Worm (Caenorhabditis elegans) whole organism, late embryonic: ENCODE data around the gene D2023.1.

Experiments used
- C08G9.2 ChIP-seq: sonication (generic microtip); optimal IDR thresholded peaks from 2 replicates; lab custom pipeline; 2016; ENCODE audit warnings: mild to moderate bottlenecking, missing genetic modification characterization, moderate library complexity, missing compliant biosample characterization
- F13H6.1 ChIP-seq: sonication (generic microtip); optimal IDR thresholded peaks from 2 replicates; lab custom pipeline; 2016; ENCODE audit warnings: missing genetic modification characterization, missing compliant biosample characterization
- K02D7.2 ChIP-seq: sonication (generic microtip); optimal IDR thresholded peaks from 2 replicates; lab custom pipeline; 2017; ENCODE audit warnings: mild to moderate bottlenecking, missing genetic modification characterization, missing compliant biosample characterization
- Y22D7AL.16 ChIP-seq: sonication (generic microtip); optimal IDR thresholded peaks from 2 replicates; lab custom pipeline; 2016; ENCODE audit warnings: missing genetic modification characterization, missing compliant biosample characterization
- ceh-14 ChIP-seq: sonication (generic microtip); optimal IDR thresholded peaks from 2 replicates; lab custom pipeline; 2016; ENCODE audit warnings: missing genotype, missing genetic modification characterization, missing compliant biosample characterization
- ceh-18 ChIP-seq: sonication (generic microtip); optimal IDR thresholded peaks from 2 replicates; lab custom pipeline; 2016; ENCODE audit warnings: missing genetic modification characterization, missing compliant biosample characterization
- ceh-22 ChIP-seq: sonication (generic microtip); optimal IDR thresholded peaks from 2 replicates; lab custom pipeline; 2017; ENCODE audit warnings: missing biosample characterization, missing genetic modification characterization
- ceh-24 ChIP-seq: sonication (generic microtip); optimal IDR thresholded peaks from 2 replicates; lab custom pipeline; 2016; ENCODE audit warnings: mild to moderate bottlenecking, missing genetic modification characterization, missing compliant biosample characterization
- ceh-30 ChIP-seq: fragments of 150-350 bp; optimal IDR thresholded peaks from 2 replicates; lab custom pipeline; 2014; ENCODE audit warnings: missing biosample characterization, missing genetic modification characterization
- ceh-31 ChIP-seq: sonication (generic microtip); optimal IDR thresholded peaks from 2 replicates; lab custom pipeline; 2016; ENCODE audit warnings: missing genetic modification characterization, missing compliant biosample characterization
- ceh-9 ChIP-seq: sonication (generic microtip); optimal IDR thresholded peaks from 2 replicates; lab custom pipeline; 2016; ENCODE audit warnings: mild to moderate bottlenecking, missing genetic modification characterization, inconsistent platforms, missing compliant biosample characterization
- dmd-4 ChIP-seq: sonication (generic microtip); optimal IDR thresholded peaks from 2 replicates; lab custom pipeline; 2016; ENCODE audit warnings: borderline replicate concordance, missing genetic modification characterization, missing compliant biosample characterization
- elt-2 ChIP-seq: sonication (generic microtip); optimal IDR thresholded peaks from 2 replicates; lab custom pipeline; 2016; ENCODE audit warnings: missing genetic modification reagents, missing genetic modification characterization, missing compliant biosample characterization
- ets-4 ChIP-seq: sonication (generic microtip); optimal IDR thresholded peaks from 2 replicates; lab custom pipeline; 2016; ENCODE audit warnings: missing genetic modification characterization, missing compliant biosample characterization
- fax-1 ChIP-seq: sonication (generic microtip); optimal IDR thresholded peaks from 2 replicates; lab custom pipeline; 2016; ENCODE audit warnings: missing genotype, missing genetic modification characterization, missing compliant biosample characterization
- hlh-13 ChIP-seq: fragments of 200-800 bp; sonication (Bioruptor generic); optimal IDR thresholded peaks from 2 replicates; lab custom pipeline; 2018; ENCODE audit warnings: mild to moderate bottlenecking, missing genetic modification characterization, missing compliant biosample characterization
- hlh-6 ChIP-seq: sonication (generic microtip); optimal IDR thresholded peaks from 2 replicates; lab custom pipeline; 2016; ENCODE audit warnings: missing genotype, missing genetic modification characterization, missing compliant biosample characterization
- lim-6 ChIP-seq: sonication (generic microtip); optimal IDR thresholded peaks from 2 replicates; lab custom pipeline; 2016; ENCODE audit warnings: missing genetic modification characterization, missing compliant biosample characterization
- lin-11 ChIP-seq: fragments of 200-800 bp; sonication (Bioruptor generic); optimal IDR thresholded peaks from 2 replicates; lab custom pipeline; 2018; ENCODE audit warnings: mild to moderate bottlenecking, missing genetic modification characterization, missing compliant biosample characterization
- mec-3 ChIP-seq: sonication (generic microtip); optimal IDR thresholded peaks from 2 replicates; lab custom pipeline; 2016; ENCODE audit warnings: borderline replicate concordance, missing genetic modification characterization, missing compliant biosample characterization
- nhr-232 ChIP-seq: sonication (generic microtip); optimal IDR thresholded peaks from 2 replicates; lab custom pipeline; 2016; ENCODE audit warnings: missing genetic modification characterization, missing compliant biosample characterization
- odd-2 ChIP-seq: sonication (generic microtip); optimal IDR thresholded peaks from 2 replicates; lab custom pipeline; 2017; ENCODE audit warnings: antibody characterized with exemption, mild to moderate bottlenecking, missing genetic modification characterization, missing compliant biosample characterization
- pag-3 ChIP-seq: sonication (generic microtip); optimal IDR thresholded peaks from 2 replicates; lab custom pipeline; 2016; ENCODE audit warnings: missing compliant biosample characterization, missing genetic modification characterization, borderline replicate concordance
- pat-9 ChIP-seq: fragments of 200-800 bp; sonication (Bioruptor generic); optimal IDR thresholded peaks from 2 replicates; lab custom pipeline; 2018; ENCODE audit warnings: mild to moderate bottlenecking, missing genetic modification characterization, moderate library complexity, missing compliant biosample characterization
- pax-1 ChIP-seq: fragments of 150-350 bp; optimal IDR thresholded peaks from 2 replicates; lab custom pipeline; 2014; ENCODE audit warnings: missing biosample characterization, missing genetic modification characterization
- pha-4 ChIP-seq: fragments of 150-350 bp; optimal IDR thresholded peaks from 2 replicates; lab custom pipeline; 2018; ENCODE audit warnings: missing biosample characterization, missing genetic modification reagents, missing genetic modification characterization
- pqm-1 ChIP-seq: sonication (generic microtip); optimal IDR thresholded peaks from 2 replicates; lab custom pipeline; 2016; ENCODE audit warnings: missing genetic modification characterization, missing compliant biosample characterization
- pros-1 ChIP-seq: fragments of 150-350 bp; optimal IDR thresholded peaks from 2 replicates; lab custom pipeline; 2014; ENCODE audit warnings: missing biosample characterization, missing genetic modification reagents, missing genetic modification characterization
- ref-2 ChIP-seq: sonication (generic microtip); optimal IDR thresholded peaks from 2 replicates; lab custom pipeline; 2016; ENCODE audit warnings: missing genetic modification characterization, missing compliant biosample characterization
- sox-2 ChIP-seq: fragments of 200-800 bp; sonication (Bioruptor generic); IDR thresholded peaks from 2 replicates; pipeline ENCODE4 v1.3.6; 2022; ENCODE audit warnings: missing genetic modification reagents, missing genetic modification characterization, missing compliant biosample characterization
- syd-9 ChIP-seq: sonication (generic microtip); optimal IDR thresholded peaks from 2 replicates; lab custom pipeline; 2016; ENCODE audit warnings: mild to moderate bottlenecking, missing genetic modification characterization, moderate library complexity, missing compliant biosample characterization
- tbx-7 ChIP-seq: sonication (generic microtip); optimal IDR thresholded peaks from 2 replicates; lab custom pipeline; 2016; ENCODE audit warnings: missing genotype, missing genetic modification characterization, missing compliant biosample characterization
- ttx-3 ChIP-seq: sonication (generic microtip); optimal IDR thresholded peaks from 2 replicates; lab custom pipeline; 2016; ENCODE audit warnings: missing genetic modification reagents, missing genetic modification characterization, missing compliant biosample characterization
- unc-55 ChIP-seq: sonication (generic microtip); optimal IDR thresholded peaks from 2 replicates; lab custom pipeline; 2017; ENCODE audit warnings: missing biosample characterization, missing genetic modification reagents, missing genetic modification characterization
- unc-86 ChIP-seq: sonication (generic microtip); optimal IDR thresholded peaks from 2 replicates; lab custom pipeline; 2016; ENCODE audit warnings: missing genetic modification characterization, missing compliant biosample characterization
- zip-5 ChIP-seq: sonication (generic microtip); optimal IDR thresholded peaks from 2 replicates; lab custom pipeline; 2016; ENCODE audit warnings: missing genetic modification characterization, missing compliant biosample characterization

Gene D2023.1

DNA sequence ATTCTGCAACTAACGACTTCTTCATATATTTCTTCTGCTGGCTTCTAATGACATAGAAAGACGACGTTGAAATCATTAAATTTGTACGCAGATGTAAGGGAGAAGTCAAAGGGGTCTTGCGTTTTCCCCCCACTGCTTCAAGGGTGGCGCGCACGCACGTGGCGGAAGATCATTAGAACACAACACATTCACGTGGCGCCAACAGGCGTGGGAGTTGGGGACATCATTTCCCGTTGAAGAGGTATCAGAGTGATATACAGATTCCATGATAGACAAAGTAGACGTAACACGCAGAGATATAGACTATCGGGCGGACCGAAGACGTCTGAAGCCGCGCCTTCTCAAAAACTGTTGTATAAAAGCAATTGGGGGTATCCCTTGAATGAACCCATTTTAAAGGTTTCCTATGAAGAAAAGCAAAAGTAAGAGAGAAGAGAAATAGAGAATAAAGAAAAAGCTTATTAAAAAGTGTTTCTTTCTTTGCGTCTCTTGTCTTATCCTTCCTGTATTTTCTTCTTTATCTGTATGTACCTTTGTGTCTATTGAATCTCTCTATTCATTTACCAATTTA, 10.0 kb downstream of the D2023.1 start:
- no peak for TF ChIP-seq hlh-13
- no peak for TF ChIP-seq ttx-3
- TF ChIP-seq ref-2 (tag; lab: Kevin White, UChicago): peak; percentile 3
- peak; percentile 20 for TF ChIP-seq ceh-18 (tag; lab: Kevin White, UChicago)
- peak; percentile 27 for TF ChIP-seq F13H6.1 (tag; lab: Kevin White, UChicago)

DNA sequence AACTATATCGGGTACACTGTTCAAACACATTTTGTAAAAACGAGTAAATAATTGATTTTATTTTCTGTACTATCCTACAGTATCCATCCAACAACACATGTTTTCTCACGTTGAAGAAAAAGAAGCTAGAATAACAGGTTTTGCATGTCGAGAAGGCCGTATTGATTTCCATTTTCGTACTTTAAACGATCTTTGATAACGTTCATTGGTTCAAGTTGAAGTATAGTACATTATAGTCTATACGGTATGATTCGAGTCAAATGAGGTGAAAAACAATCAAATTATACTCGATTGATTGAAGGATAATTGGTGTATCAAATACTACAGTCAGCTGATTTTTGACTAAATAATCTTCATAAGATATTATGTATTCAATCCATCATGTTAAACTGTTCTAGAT, 11.1 kb downstream of the D2023.1 start:
- TF ChIP-seq Y22D7AL.16 (no peak), pha-4 (tag; lab: Kevin White, UChicago) (no peak), ceh-9 (tag; lab: Kevin White, UChicago) (no peak), syd-9 (tag; lab: Kevin White, UChicago) (no peak), ceh-30 (tag; lab: Kevin White, UChicago) (no peak), ceh-24 (no peak), pag-3 (tag; lab: Kevin White, UChicago) (no peak), zip-5 (tag; lab: Kevin White, UChicago) (no peak), ref-2 (tag; lab: Kevin White, UChicago) (no peak), sox-2 (GFP tag; lab: Robert Waterston, UW) (no peak), ceh-31 (no peak), hlh-6 (tag; lab: Kevin White, UChicago) (no peak), pqm-1 (tag; lab: Kevin White, UChicago) (no peak), fax-1 (tag; lab: Kevin White, UChicago) (no peak), lim-6 (tag; lab: Kevin White, UChicago) (no peak), dmd-4 (tag; lab: Kevin White, UChicago) (no peak), nhr-232 (tag; lab: Kevin White, UChicago) (no peak), odd-2 (tag; lab: Kevin White, UChicago) (no peak), pax-1 (tag; lab: Kevin White, UChicago) (no peak), K02D7.2 (tag; lab: Kevin White, UChicago) (no peak)

DNA sequence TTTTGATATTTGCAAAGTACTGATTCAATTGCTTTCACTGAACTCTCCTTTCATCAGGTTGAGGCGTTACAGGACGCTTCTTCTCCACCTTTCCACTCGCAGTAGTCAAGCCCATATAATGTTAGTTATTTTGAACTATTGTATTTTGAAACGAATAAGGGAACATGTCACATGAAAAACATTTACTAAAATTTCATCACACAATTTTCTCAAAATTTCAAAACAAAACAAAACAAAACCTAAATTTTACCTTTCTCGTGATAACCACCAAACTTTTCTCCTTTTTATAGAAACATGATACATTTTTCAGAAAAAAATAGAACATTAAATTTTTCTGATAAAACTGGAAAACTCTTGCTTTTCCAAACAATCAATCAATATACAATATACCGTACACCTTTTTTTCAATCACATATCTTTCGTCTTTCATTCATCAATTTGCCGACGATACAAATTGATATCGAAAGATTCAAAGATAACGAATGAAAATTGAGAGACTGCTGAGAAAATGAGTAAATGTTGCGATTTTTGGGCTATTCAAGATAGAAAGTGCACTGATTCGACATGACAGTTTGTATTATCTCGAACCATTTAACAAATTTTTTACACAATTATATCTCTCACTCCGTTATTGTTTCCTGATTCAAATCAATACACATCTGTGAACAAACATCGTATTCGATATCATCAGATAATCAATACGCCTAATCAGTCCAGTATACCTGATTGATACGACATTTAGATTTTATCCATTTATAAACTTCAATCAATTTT, 11.9 kb downstream of the D2023.1 start:
- no peak for TF ChIP-seq zip-5 (tag; lab: Kevin White, UChicago)
- TF ChIP-seq elt-2: peak; percentile 40
- TF ChIP-seq, all 69 proteins: peak for 1

DNA sequence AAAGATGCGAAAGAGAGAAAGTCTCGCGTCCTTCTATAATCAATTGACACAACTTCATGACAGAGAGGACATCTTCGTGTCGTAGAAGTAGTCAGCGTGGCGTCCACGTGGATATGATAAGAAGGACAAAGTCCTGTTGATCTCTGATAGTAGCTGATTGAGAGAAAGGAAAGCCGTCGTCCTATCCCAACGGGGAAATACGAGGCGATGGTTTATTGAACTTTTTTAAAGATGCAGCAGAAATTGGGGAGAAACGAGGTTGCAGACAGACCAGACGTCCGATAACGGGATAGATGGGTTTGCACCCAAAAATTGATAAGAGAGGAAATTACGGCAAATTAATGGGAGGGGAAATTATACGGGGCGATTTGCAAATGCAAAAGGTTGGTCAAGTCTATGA, 13.2 kb downstream of the D2023.1 start:
- TF ChIP-seq lin-11 (tag; lab: Kevin White, UChicago): no peak
- no peak for TF ChIP-seq pat-9 (tag; lab: Kevin White, UChicago)
- no peak for TF ChIP-seq pros-1 (tag; lab: Kevin White, UChicago)
- TF ChIP-seq hlh-13: no peak
- TF ChIP-seq tbx-7: no peak

DNA sequence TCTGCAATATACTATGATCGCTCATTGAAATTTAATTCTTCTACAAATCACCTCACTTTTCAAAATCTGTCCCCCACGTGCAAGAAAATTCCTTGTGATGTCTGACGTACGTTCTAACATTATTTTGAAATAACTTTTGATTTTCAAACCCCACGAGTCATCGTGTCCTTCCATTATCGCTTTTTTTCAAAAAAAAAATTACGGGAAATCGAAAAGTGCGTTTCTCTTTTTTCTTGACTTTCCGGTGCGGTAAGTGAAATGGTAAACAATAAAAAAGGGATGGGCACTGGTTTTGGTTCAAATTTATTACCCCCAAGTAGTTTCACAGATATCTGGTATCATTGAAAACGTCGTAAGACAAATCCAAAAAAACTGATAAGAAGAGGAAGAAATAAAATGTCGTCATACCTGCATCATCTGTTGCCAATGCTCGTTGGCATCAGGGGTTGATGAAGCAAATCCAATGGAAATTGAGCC, 14.2 kb downstream of the D2023.1 start:
- TF ChIP-seq hlh-6 (tag; lab: Kevin White, UChicago) (no peak), unc-55 (GFP tag; lab: Kevin White, UChicago) (no peak), ttx-3 (no peak), ceh-14 (tag; lab: Kevin White, UChicago) (no peak), mec-3 (tag; lab: Kevin White, UChicago) (no peak), K02D7.2 (tag; lab: Kevin White, UChicago) (no peak), C08G9.2 (no peak), ref-2 (tag; lab: Kevin White, UChicago) (no peak), unc-86 (no peak), ets-4 (tag; lab: Kevin White, UChicago) (no peak), ceh-18 (tag; lab: Kevin White, UChicago) (no peak), ceh-22 (tag; lab: Kevin White, UChicago) (no peak)
